Worm (Caenorhabditis elegans) whole organism, early embryonic: ENCODE measurements around the gene spp-21.

Source experiments
- B0310.2 ChIP-seq: sonication (generic microtip); optimal IDR thresholded peaks from 2 replicates; lab custom pipeline; 2016; ENCODE audit warnings: mild to moderate bottlenecking, missing genetic modification characterization, missing compliant biosample characterization
- F13C5.2 ChIP-seq: sonication (generic microtip); optimal IDR thresholded peaks from 2 replicates; lab custom pipeline; 2017; ENCODE audit warnings: mild to moderate bottlenecking, missing genetic modification characterization, inconsistent platforms, missing compliant biosample characterization
- aly-1 ChIP-seq: sonication (generic microtip); optimal IDR thresholded peaks from 2 replicates; lab custom pipeline; 2016; ENCODE audit warnings: missing genetic modification characterization, missing compliant biosample characterization
- ama-1 ChIP-seq: fragments of 150-350 bp; optimal IDR thresholded peaks from 2 replicates; lab custom pipeline; 2014
- ceh-13 ChIP-seq: fragments of 200-800 bp; sonication (Bioruptor generic); optimal IDR thresholded peaks from 2 replicates; lab custom pipeline; 2018; ENCODE audit warnings: mild to moderate bottlenecking, missing genetic modification characterization, missing compliant biosample characterization
- ceh-36 ChIP-seq: sonication (generic microtip); optimal IDR thresholded peaks from 2 replicates; lab custom pipeline; 2016; ENCODE audit warnings: missing genetic modification characterization, inconsistent platforms, missing compliant biosample characterization
- ets-7 ChIP-seq: sonication (generic microtip); optimal IDR thresholded peaks from 2 replicates; lab custom pipeline; 2016; ENCODE audit warnings: missing genotype, missing genetic modification characterization, missing compliant biosample characterization
- flt-1 ChIP-seq: fragments of 200-800 bp; sonication (Bioruptor generic); IDR thresholded peaks from 2 replicates; pipeline ENCODE4 v1.3.6; 2022; ENCODE audit warnings: missing genetic modification characterization, missing compliant biosample characterization
- hmbx-1 ChIP-seq: sonication (generic microtip); optimal IDR thresholded peaks from 2 replicates; lab custom pipeline; 2016; ENCODE audit warnings: mild to moderate bottlenecking, missing genetic modification characterization, missing compliant biosample characterization
- hmg-4 ChIP-seq: fragments of 200-800 bp; sonication (Bioruptor generic); optimal IDR thresholded peaks from 2 replicates; lab custom pipeline; 2018; ENCODE audit warnings: mild to moderate bottlenecking, missing genetic modification characterization, missing compliant biosample characterization
- hnd-1 ChIP-seq: sonication (generic microtip); optimal IDR thresholded peaks from 2 replicates; lab custom pipeline; 2016; ENCODE audit warnings: missing genetic modification characterization, missing compliant biosample characterization
- pes-1 ChIP-seq: fragments of 200-800 bp; sonication (Bioruptor generic); IDR thresholded peaks from 2 replicates; pipeline ENCODE4 v1.3.6; 2022; ENCODE audit warnings: missing genetic modification reagents, missing genetic modification characterization, missing compliant biosample characterization
- scrt-1 ChIP-seq: fragments of 200-800 bp; sonication (Bioruptor generic); IDR thresholded peaks from 2 replicates; pipeline ENCODE4 v1.3.6; 2022; ENCODE audit warnings: missing genetic modification characterization, missing compliant biosample characterization
- sea-1 ChIP-seq: fragments of 200-800 bp; sonication (Bioruptor generic); conservative IDR thresholded peaks from 2 replicates; pipeline ENCODE4 v1.3.6; 2022; ENCODE audit warnings: missing genetic modification characterization, missing compliant biosample characterization
- tbx-11 ChIP-seq: fragments of 200-800 bp; sonication (Bioruptor generic); IDR thresholded peaks from 2 replicates; pipeline ENCODE4 v1.3.6; 2022; ENCODE audit warnings: missing genetic modification characterization, missing compliant biosample characterization
- tbx-37 ChIP-seq: fragments of 200-800 bp; sonication (Bioruptor generic); conservative IDR thresholded peaks from 2 replicates; pipeline ENCODE4 v1.3.6; 2022; ENCODE audit warnings: missing genetic modification reagents, missing genetic modification characterization, missing compliant biosample characterization
- tra-4 ChIP-seq: sonication (generic microtip); optimal IDR thresholded peaks from 2 replicates; lab custom pipeline; 2017; ENCODE audit warnings: missing genetic modification characterization, missing compliant biosample characterization

The spp-21 gene

ce11 chrX:11515381-11515780 is 25.5 kb downstream of the spp-21 start:
- TF ChIP-seq hmg-4 (GFP tag; lab: Kevin White, UChicago) (no peak), sea-1 (GFP tag; lab: Robert Waterston, UW) (no peak), flt-1 (GFP tag; lab: Robert Waterston, UW) (no peak), aly-1 (no peak), tbx-11 (GFP tag; lab: Robert Waterston, UW) (no peak), scrt-1 (GFP tag; lab: Robert Waterston, UW) (no peak), ama-1 (lab: Kevin White, UChicago) (no peak), ets-7 (tag; lab: Kevin White, UChicago) (no peak), F13C5.2 (tag; lab: Kevin White, UChicago) (no peak), tra-4 (no peak)

- TF ChIP-seq F13C5.2 (tag; lab: Kevin White, UChicago) = no peak
- no peak for TF ChIP-seq flt-1 (GFP tag; lab: Robert Waterston, UW)
- TF ChIP-seq tra-4 = no peak
- no peak for TF ChIP-seq ceh-13 (GFP tag; lab: Kevin White, UChicago)
- no peak for TF ChIP-seq B0310.2 (tag; lab: Kevin White, UChicago)
- no peak for TF ChIP-seq hmg-4 (GFP tag; lab: Kevin White, UChicago)
- TF ChIP-seq ceh-36 (tag; lab: Kevin White, UChicago) = no peak
- TF ChIP-seq pes-1 (GFP tag; lab: Robert Waterston, UW) = no peak
- TF ChIP-seq tbx-11 (GFP tag; lab: Robert Waterston, UW) = no peak
- no peak for TF ChIP-seq ets-7 (tag; lab: Kevin White, UChicago)
- no peak for TF ChIP-seq aly-1
- no peak for TF ChIP-seq ama-1 (lab: Kevin White, UChicago)
- no peak for TF ChIP-seq sea-1 (GFP tag; lab: Robert Waterston, UW)
- no peak for TF ChIP-seq hnd-1 (tag; lab: Kevin White, UChicago)
- no peak for TF ChIP-seq tbx-37 (GFP tag; lab: Robert Waterston, UW)
- TF ChIP-seq scrt-1 (GFP tag; lab: Robert Waterston, UW) = no peak
- no peak for TF ChIP-seq hmbx-1 (tag; lab: Kevin White, UChicago)
Observed at ce11 chrX:11517433-11517832, 27.5 kb downstream of the spp-21 start.

ce11 chrX:11518415-11518814 is 28.5 kb downstream of the spp-21 start:
- TF ChIP-seq scrt-1 (GFP tag; lab: Robert Waterston, UW) (no peak), hnd-1 (tag; lab: Kevin White, UChicago) (no peak), hmg-4 (GFP tag; lab: Kevin White, UChicago) (no peak), flt-1 (GFP tag; lab: Robert Waterston, UW) (no peak), ceh-13 (GFP tag; lab: Kevin White, UChicago) (no peak), tbx-11 (GFP tag; lab: Robert Waterston, UW) (no peak), B0310.2 (tag; lab: Kevin White, UChicago) (no peak), aly-1 (no peak), F13C5.2 (tag; lab: Kevin White, UChicago) (no peak), sea-1 (GFP tag; lab: Robert Waterston, UW) (no peak), pes-1 (GFP tag; lab: Robert Waterston, UW) (no peak)

- no peak for TF ChIP-seq scrt-1 (GFP tag; lab: Robert Waterston, UW)
- TF ChIP-seq ama-1 (lab: Kevin White, UChicago) = no peak
- no peak for TF ChIP-seq hnd-1 (tag; lab: Kevin White, UChicago)
- TF ChIP-seq flt-1 (GFP tag; lab: Robert Waterston, UW) = no peak
- TF ChIP-seq tbx-11 (GFP tag; lab: Robert Waterston, UW) = no peak
- TF ChIP-seq hmbx-1 (tag; lab: Kevin White, UChicago) = no peak
- TF ChIP-seq pes-1 (GFP tag; lab: Robert Waterston, UW) = no peak
- TF ChIP-seq ets-7 (tag; lab: Kevin White, UChicago) = no peak
- TF ChIP-seq tra-4 = no peak
- no peak for TF ChIP-seq ceh-36 (tag; lab: Kevin White, UChicago)
- no peak for TF ChIP-seq hmg-4 (GFP tag; lab: Kevin White, UChicago)
- TF ChIP-seq B0310.2 (tag; lab: Kevin White, UChicago) = no peak
- TF ChIP-seq aly-1 = no peak
- TF ChIP-seq ceh-13 (GFP tag; lab: Kevin White, UChicago) = no peak
- TF ChIP-seq tbx-37 (GFP tag; lab: Robert Waterston, UW) = no peak
- TF ChIP-seq sea-1 (GFP tag; lab: Robert Waterston, UW) = no peak
Observed at ce11 chrX:11519016-11519509, 29.1 kb downstream of the spp-21 start, which contains the start of gene hpo-34. Gene hpo-34, minus strand, starts transcription at chrX:11519066.

- TF ChIP-seq F13C5.2 (tag; lab: Kevin White, UChicago) (peak; percentile 63), hmg-4 (GFP tag; lab: Kevin White, UChicago) (peak; percentile 74), tra-4 (no peak)
Observed at ce11 chrX:11522058-11522757, 32.3 kb downstream of the spp-21 start, which contains the start of gene sdc-2. Gene sdc-2, plus strand, starts transcription at chrX:11522707.

- no peak for TF ChIP-seq ceh-13 (GFP tag; lab: Kevin White, UChicago)
- TF ChIP-seq pes-1 (GFP tag; lab: Robert Waterston, UW) = no peak
- no peak for TF ChIP-seq tbx-11 (GFP tag; lab: Robert Waterston, UW)
- TF ChIP-seq scrt-1 (GFP tag; lab: Robert Waterston, UW) = no peak
- no peak for TF ChIP-seq hnd-1 (tag; lab: Kevin White, UChicago)
- TF ChIP-seq flt-1 (GFP tag; lab: Robert Waterston, UW) = no peak
- TF ChIP-seq tra-4 = no peak
- no peak for TF ChIP-seq sea-1 (GFP tag; lab: Robert Waterston, UW)
Observed at ce11 chrX:11523704-11524103, 33.8 kb downstream of the spp-21 start.

- TF ChIP-seq ama-1 (lab: Kevin White, UChicago) (no peak), tbx-11 (GFP tag; lab: Robert Waterston, UW) (no peak), flt-1 (GFP tag; lab: Robert Waterston, UW) (no peak), hmg-4 (GFP tag; lab: Kevin White, UChicago) (no peak), hmbx-1 (tag; lab: Kevin White, UChicago) (no peak), tra-4 (no peak), ceh-36 (tag; lab: Kevin White, UChicago) (no peak), tbx-37 (GFP tag; lab: Robert Waterston, UW) (no peak), scrt-1 (GFP tag; lab: Robert Waterston, UW) (no peak), aly-1 (no peak), B0310.2 (tag; lab: Kevin White, UChicago) (no peak), ets-7 (tag; lab: Kevin White, UChicago) (no peak), hnd-1 (tag; lab: Kevin White, UChicago) (no peak), ceh-13 (GFP tag; lab: Kevin White, UChicago) (no peak), pes-1 (GFP tag; lab: Robert Waterston, UW) (no peak), F13C5.2 (tag; lab: Kevin White, UChicago) (no peak)
Observed at ce11 chrX:11533543-11534003, 43.6 kb downstream of the spp-21 start, which contains the start of gene C35C5.8. Gene C35C5.8, plus strand, starts transcription at chrX:11533593.
